Fruit fly (Drosophila melanogaster) whole organism, embryonic: ENCODE measurements around the gene Prim2.
A peak's percentile ranks its signal among the peaks of the same experiment; 100 is the strongest.

Experiments
- CG10274 ChIP-seq: fragments of 200-800 bp; sonication (Bioruptor generic); optimal IDR thresholded peaks from 3 replicates; lab custom pipeline; 2017; ENCODE audit warnings: missing biosample characterization, mild to moderate bottlenecking, missing genetic modification characterization
- CG11093 ChIP-seq: fragments of 200-800 bp; sonication (Bioruptor generic); IDR thresholded peaks from 3 replicates; pipeline ENCODE4 v1.3.6; 2022; ENCODE audit warnings: missing biosample characterization, missing genetic modification characterization
- CG12391 ChIP-seq: fragments of 200-800 bp; sonication (Bioruptor generic); optimal IDR thresholded peaks from 3 replicates; lab custom pipeline; 2018; ENCODE audit warnings: missing biosample characterization, mild to moderate bottlenecking, missing genetic modification characterization, moderate library complexity
- CG13123 ChIP-seq: fragments of 200-800 bp; sonication (Bioruptor generic); optimal IDR thresholded peaks from 2 replicates; lab custom pipeline; 2016; ENCODE audit warnings: missing biosample characterization, missing genetic modification characterization
- CG15269 ChIP-seq: fragments of 200-800 bp; sonication (Bioruptor generic); optimal IDR thresholded peaks from 2 replicates; lab custom pipeline; 2018; ENCODE audit warnings: missing biosample characterization, mild to moderate bottlenecking, missing genetic modification characterization, moderate library complexity
- CG16779 ChIP-seq: fragments of 200-800 bp; sonication (Bioruptor generic); IDR thresholded peaks from 2 replicates; pipeline ENCODE4 v1.3.6; 2022; ENCODE audit warnings: missing biosample characterization, missing genetic modification characterization
- CG16815 ChIP-seq: fragments of 200-800 bp; sonication (Bioruptor generic); optimal IDR thresholded peaks from 3 replicates; lab custom pipeline; 2017; ENCODE audit warnings: missing biosample characterization, mild to moderate bottlenecking, missing genetic modification characterization
- CG17359 ChIP-seq: fragments of 200-800 bp; sonication (Bioruptor generic); optimal IDR thresholded peaks from 3 replicates; lab custom pipeline; 2018; ENCODE audit warnings: missing biosample characterization, mild to moderate bottlenecking, missing genetic modification characterization, moderate library complexity
- CG1792 ChIP-seq: fragments of 200-800 bp; sonication (Bioruptor generic); optimal IDR thresholded peaks from 2 replicates; lab custom pipeline; 2016; ENCODE audit warnings: missing biosample characterization, missing genetic modification characterization
- CG2889 ChIP-seq: fragments of 200-800 bp; sonication (Bioruptor generic); IDR thresholded peaks from 3 replicates; pipeline ENCODE4 v1.3.6; 2022; ENCODE audit warnings: missing biosample characterization, missing genetic modification characterization
- CG30431 ChIP-seq: fragments of 200-800 bp; sonication (Bioruptor generic); optimal IDR thresholded peaks from 2 replicates; lab custom pipeline; 2017; ENCODE audit warnings: missing biosample characterization, missing genetic modification characterization
- CG33213 ChIP-seq: fragments of 200-800 bp; sonication (Bioruptor generic); optimal IDR thresholded peaks from 3 replicates; lab custom pipeline; 2016; ENCODE audit warnings: missing biosample characterization, missing genetic modification characterization
- CG4404 ChIP-seq: fragments of 200-800 bp; sonication (Bioruptor generic); IDR thresholded peaks from 2 replicates; pipeline ENCODE4 v1.3.6; 2022; ENCODE audit warnings: missing biosample characterization, missing genetic modification characterization
- CG6254 ChIP-seq: fragments of 200-800 bp; sonication (Bioruptor generic); optimal IDR thresholded peaks from 3 replicates; lab custom pipeline; 2017; ENCODE audit warnings: mild to moderate bottlenecking, missing biosample characterization, missing genetic modification reagents, missing genetic modification characterization
- CG7271 ChIP-seq: fragments of 200-800 bp; sonication (Bioruptor generic); optimal IDR thresholded peaks from 2 replicates; lab custom pipeline; 2018; ENCODE audit warnings: missing biosample characterization, mild to moderate bottlenecking, missing genetic modification characterization, moderate library complexity
- CG9727 ChIP-seq: fragments of 200-800 bp; sonication (Bioruptor generic); optimal IDR thresholded peaks from 3 replicates; lab custom pipeline; 2017; ENCODE audit warnings: missing biosample characterization, mild to moderate bottlenecking, missing genetic modification characterization
- CTCF ChIP-seq: fragments of 200-800 bp; sonication (Bioruptor generic); optimal IDR thresholded peaks from 2 replicates; lab custom pipeline; 2017; ENCODE audit warnings: missing biosample characterization, mild to moderate bottlenecking, missing genetic modification characterization, moderate library complexity
- HHEX ChIP-seq: fragments of 200-800 bp; sonication (Bioruptor generic); optimal IDR thresholded peaks from 3 replicates; lab custom pipeline; 2017; ENCODE audit warnings: missing biosample characterization, mild to moderate bottlenecking, missing genetic modification characterization, missing genetic modification reagents
- Mad ChIP-seq: fragments of 200-800 bp; sonication (Bioruptor generic); optimal IDR thresholded peaks from 2 replicates; lab custom pipeline; 2016; ENCODE audit warnings: missing biosample characterization, missing genetic modification characterization
- Med ChIP-seq: fragments of 200-800 bp; sonication (Bioruptor generic); peaks from one replicate; lab custom pipeline; 2016; ENCODE audit warnings: missing biosample characterization, missing genetic modification characterization, mild to moderate bottlenecking, inconsistent platforms, moderate library complexity
- Optix ChIP-seq: fragments of 200-800 bp; sonication (Bioruptor generic); IDR thresholded peaks from 3 replicates; pipeline ENCODE4 v1.3.6; 2022; ENCODE audit warnings: missing biosample characterization, missing genetic modification characterization
- Rfx ChIP-seq: fragments of 200-800 bp; sonication (Bioruptor generic); IDR thresholded peaks from 2 replicates; pipeline ENCODE4 v1.3.6; 2022; ENCODE audit warnings: missing biosample characterization, missing genetic modification characterization
- Taf1 ChIP-seq: fragments of 200-800 bp; sonication (Bioruptor generic); IDR thresholded peaks from 2 replicates; pipeline ENCODE4 v1.3.6; 2022; ENCODE audit warnings: missing biosample characterization, missing genetic modification characterization
- bowl ChIP-seq: fragments of 200-800 bp; sonication (Bioruptor generic); IDR thresholded peaks from 2 replicates; pipeline ENCODE4 v1.3.6; 2022; ENCODE audit warnings: missing biosample characterization, missing genetic modification characterization
- cg ChIP-seq: fragments of 200-800 bp; sonication (Bioruptor generic); optimal IDR thresholded peaks from 3 replicates; lab custom pipeline; 2019; ENCODE audit warnings: missing biosample characterization, mild to moderate bottlenecking, missing genetic modification characterization, moderate library complexity
- chm ChIP-seq: fragments of 200-800 bp; sonication (Bioruptor generic); IDR thresholded peaks from 2 replicates; pipeline ENCODE4 v1.3.6; 2022; ENCODE audit warnings: missing biosample characterization, missing genetic modification characterization
- ci ChIP-seq: fragments of 200-800 bp; sonication (Bioruptor generic); IDR thresholded peaks from 3 replicates; pipeline ENCODE4 v1.3.6; 2022; ENCODE audit warnings: missing biosample characterization, missing genetic modification characterization
- danr ChIP-seq: fragments of 200-800 bp; sonication (Bioruptor generic); IDR thresholded peaks from 2 replicates; pipeline ENCODE4 v1.3.6; 2022; ENCODE audit warnings: missing biosample characterization, missing genetic modification characterization
- disco-r ChIP-seq: fragments of 200-800 bp; sonication (Bioruptor generic); optimal IDR thresholded peaks from 2 replicates; lab custom pipeline; 2016; ENCODE audit warnings: missing biosample characterization, missing genetic modification characterization
- dpn ChIP-seq, 2 experiments: fragments of 200-800 bp; sonication (Bioruptor generic); optimal IDR thresholded peaks; 3 replicates each; lab custom pipeline; 2016; ENCODE audit warnings: missing biosample characterization in 2 of 2, missing genetic modification characterization in 2 of 2
- ewg ChIP-seq: fragments of 200-800 bp; sonication (Bioruptor generic); optimal IDR thresholded peaks from 3 replicates; lab custom pipeline; 2017; ENCODE audit warnings: mild to moderate bottlenecking, missing biosample characterization, missing genetic modification reagents, missing genetic modification characterization
- fd64A ChIP-seq: fragments of 200-800 bp; sonication (Bioruptor generic); optimal IDR thresholded peaks from 3 replicates; lab custom pipeline; 2018; ENCODE audit warnings: missing biosample characterization, mild to moderate bottlenecking, missing genetic modification characterization
- fu2 ChIP-seq: fragments of 200-800 bp; sonication (Bioruptor generic); optimal IDR thresholded peaks from 2 replicates; lab custom pipeline; 2016; ENCODE audit warnings: missing biosample characterization, missing genetic modification characterization
- gfzf ChIP-seq: fragments of 200-800 bp; sonication (Bioruptor generic); optimal IDR thresholded peaks from 2 replicates; lab custom pipeline; 2016; ENCODE audit warnings: missing biosample characterization, mild to moderate bottlenecking, missing genetic modification characterization, moderate library complexity
- hb ChIP-seq: fragments of 200-800 bp; sonication (Bioruptor generic); IDR thresholded peaks from 3 replicates; pipeline ENCODE4 v1.3.6; 2022; ENCODE audit warnings: missing biosample characterization, missing genetic modification characterization; ENCODE audit not compliant: partially characterized antibody
- hbn ChIP-seq: fragments of 200-800 bp; sonication (Bioruptor generic); IDR thresholded peaks from 2 replicates; pipeline ENCODE4 v1.3.6; 2022; ENCODE audit warnings: missing biosample characterization, missing genetic modification characterization; ENCODE audit not compliant: partially characterized antibody
- lab ChIP-seq: fragments of 200-800 bp; sonication (Bioruptor generic); optimal IDR thresholded peaks from 3 replicates; lab custom pipeline; 2017; ENCODE audit warnings: missing biosample characterization, missing genetic modification characterization, mild to moderate bottlenecking, moderate library complexity, missing genetic modification reagents
- lilli ChIP-seq: fragments of 200-800 bp; sonication (Bioruptor generic); optimal IDR thresholded peaks from 3 replicates; lab custom pipeline; 2016; ENCODE audit warnings: missing biosample characterization, missing genetic modification characterization
- luna ChIP-seq: fragments of 200-800 bp; sonication (Bioruptor generic); optimal IDR thresholded peaks from 2 replicates; lab custom pipeline; 2016; ENCODE audit warnings: missing biosample characterization, missing genetic modification characterization
- odd ChIP-seq: fragments of 200-800 bp; sonication (Bioruptor generic); optimal IDR thresholded peaks from 2 replicates; lab custom pipeline; 2017; ENCODE audit warnings: missing biosample characterization, mild to moderate bottlenecking, missing genetic modification characterization
- phol ChIP-seq: fragments of 200-800 bp; sonication (Bioruptor generic); optimal IDR thresholded peaks from 3 replicates; lab custom pipeline; 2018; ENCODE audit warnings: missing biosample characterization, mild to moderate bottlenecking, missing genetic modification characterization, moderate library complexity
- pros ChIP-seq: fragments of 200-800 bp; sonication (Bioruptor generic); optimal IDR thresholded peaks from 3 replicates; lab custom pipeline; 2019; ENCODE audit warnings: missing biosample characterization, mild to moderate bottlenecking, missing genetic modification characterization, moderate library complexity
- salm ChIP-seq: fragments of 200-800 bp; sonication (Bioruptor generic); optimal IDR thresholded peaks from 2 replicates; lab custom pipeline; 2018; ENCODE audit warnings: missing biosample characterization, mild to moderate bottlenecking, missing genetic modification characterization
- sc ChIP-seq, 3 experiments: fragments of >200 bp in 2 of 3; fragments of 200-800 bp in 1 of 3; sonication (Bioruptor generic) in 1 of 3; optimal IDR thresholded peaks; 2 replicates in 2 of 3; 3 replicates in 1 of 3; lab custom pipeline; 2017; ENCODE audit warnings: mild to moderate bottlenecking in 1 of 3, missing biosample characterization in 1 of 3, missing genetic modification characterization in 1 of 3, missing genetic modification reagents in 1 of 3
- sd ChIP-seq: fragments of 200-800 bp; sonication (Bioruptor generic); optimal IDR thresholded peaks from 3 replicates; lab custom pipeline; 2018; ENCODE audit warnings: missing biosample characterization, mild to moderate bottlenecking, missing genetic modification characterization, moderate library complexity
- vvl ChIP-seq: fragments of 200-800 bp; sonication (Bioruptor generic); IDR thresholded peaks from 2 replicates; pipeline ENCODE4 v1.3.6; 2022; ENCODE audit warnings: missing biosample characterization, missing genetic modification characterization
- wor ChIP-seq: fragments of 200-800 bp; sonication (Bioruptor generic); IDR thresholded peaks from 2 replicates; pipeline ENCODE4 v1.3.6; 2022; ENCODE audit warnings: missing biosample characterization, missing genetic modification characterization
- zen2 ChIP-seq: fragments of 200-800 bp; sonication (Bioruptor generic); IDR thresholded peaks from 3 replicates; pipeline ENCODE4 v1.3.6; 2022; ENCODE audit warnings: missing biosample characterization, missing genetic modification characterization; ENCODE audit not compliant: partially characterized antibody
- zfh1 ChIP-seq: fragments of 200-800 bp; sonication (Bioruptor generic); IDR thresholded peaks from 3 replicates; pipeline ENCODE4 v1.3.6; 2022; ENCODE audit warnings: missing biosample characterization, missing genetic modification characterization

The Prim2 gene

DNA sequence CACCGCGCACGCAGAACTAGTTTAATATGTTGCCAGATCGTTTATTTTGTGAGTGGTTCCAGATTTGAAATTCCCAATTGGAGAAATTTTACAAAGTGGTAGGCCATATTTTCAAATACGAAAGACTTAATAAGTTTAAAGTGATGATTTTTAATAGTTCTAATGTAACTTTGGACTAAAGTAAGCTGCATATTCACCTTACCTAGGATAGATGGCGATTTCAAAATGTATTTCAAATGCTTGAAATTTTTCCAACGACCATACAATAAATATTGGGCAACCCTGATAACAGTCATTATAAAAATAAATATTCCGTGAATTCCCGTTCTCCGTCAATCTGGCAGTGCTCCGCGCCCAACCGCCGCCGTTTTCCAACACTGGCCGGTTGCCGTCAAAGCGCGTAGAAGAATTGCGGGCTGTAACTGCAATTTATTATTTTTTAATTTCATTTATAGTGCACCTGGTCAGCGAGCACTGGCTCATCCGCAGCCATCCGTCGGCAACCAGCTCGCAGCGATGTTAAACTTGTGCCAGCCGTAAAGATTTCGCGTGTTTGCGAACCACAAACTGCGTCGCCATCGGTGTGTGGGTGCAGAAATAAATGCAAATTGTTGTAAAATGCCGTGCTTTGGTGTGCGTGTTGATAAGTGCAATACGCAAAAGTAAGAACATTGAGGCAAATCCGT is 14.6 kb upstream of the Prim2 start, which contains the start of the genes Ide and RhoBTB (continued):
- TF ChIP-seq gfzf (GFP tag; lab: Kevin White, UChicago) = peak; percentile 19
- no peak for TF ChIP-seq CG16779 (GFP tag; lab: Robert Waterston, UW)
- TF ChIP-seq lab (GFP tag; lab: Kevin White, UChicago) = peak; percentile 78
- TF ChIP-seq CG33213 = peak; percentile 81
- peak; percentile 64; the same call in 1 of the 3 replicates for TF ChIP-seq CG2889 (GFP tag; lab: Robert Waterston, UW)
- no peak for TF ChIP-seq hbn
- TF ChIP-seq dpn (GFP tag; optimal IDR thresholded peaks at IDR 0.05; lab: Kevin White, UChicago) = peak; percentile 83 to 88
- TF ChIP-seq ci (GFP tag; lab: Robert Waterston, UW) = peak; percentile 27; the same call in 1 of the 3 replicates
- peak; percentile 77 for TF ChIP-seq CG9727 (GFP tag; lab: Kevin White, UChicago)
- TF ChIP-seq sd (tag; lab: Kevin White, UChicago) = peak; percentile 80
- peak; percentile 51 for TF ChIP-seq disco-r
- peak; percentile 52 for TF ChIP-seq CG13123 (GFP tag; lab: Kevin White, UChicago)
- peak; percentile 83 for TF ChIP-seq CG16815 (GFP tag; lab: Kevin White, UChicago)
- TF ChIP-seq pros (GFP tag; lab: Kevin White, UChicago) = no peak
- TF ChIP-seq vvl (GFP tag; lab: Robert Waterston, UW) = peak; percentile 66; the same call in 1 of the 2 replicates
- TF ChIP-seq CG10274 = peak; percentile 38
- peak; percentile 73 for TF ChIP-seq CG1792
- TF ChIP-seq wor (GFP tag; lab: Robert Waterston, UW) = no peak; the same call in 1 of the 2 replicates
- TF ChIP-seq CG30431 (GFP tag; lab: Kevin White, UChicago) = peak; percentile 56
- peak; percentile 70; the same call in 1 of the 3 replicates for TF ChIP-seq CG11093
- TF ChIP-seq bowl = no peak
- TF ChIP-seq CG4404 (GFP tag; lab: Robert Waterston, UW) = peak; percentile 75
- no peak for TF ChIP-seq CG6254 (GFP tag; lab: Kevin White, UChicago)
- no peak for TF ChIP-seq zen2
- TF ChIP-seq odd (GFP tag; lab: Kevin White, UChicago) = no peak
- no peak for TF ChIP-seq fd64A (GFP tag; lab: Kevin White, UChicago)
- TF ChIP-seq phol (tag; lab: Kevin White, UChicago) = peak; percentile 90
- TF ChIP-seq Med (GFP tag; lab: Kevin White, UChicago) = peak; percentile 94
- TF ChIP-seq Taf1 = peak; percentile 62; the same call in 1 of the 2 replicates
- TF ChIP-seq sc (optimal IDR thresholded peaks at IDR 0.05; lab: Kevin White, UChicago) = no peak
- peak; percentile 26 for TF ChIP-seq sc (GFP tag; optimal IDR thresholded peaks at IDR 0.05; lab: Kevin White, UChicago)
- peak; percentile 30 for TF ChIP-seq CTCF (GFP tag; lab: Kevin White, UChicago)
- peak; percentile 80 for TF ChIP-seq luna (GFP tag; lab: Kevin White, UChicago)
- TF ChIP-seq lilli (GFP tag; lab: Kevin White, UChicago) = peak; percentile 90
- peak; percentile 77 for TF ChIP-seq Mad (GFP tag; lab: Kevin White, UChicago)
- peak; percentile 70 for TF ChIP-seq danr (GFP tag; lab: Robert Waterston, UW)
- peak; percentile 71 for TF ChIP-seq CG17359 (tag; lab: Kevin White, UChicago)
- TF ChIP-seq zfh1 (GFP tag; lab: Robert Waterston, UW) = peak; percentile 48; the same call in 1 of the 3 replicates
- TF ChIP-seq ewg (GFP tag; lab: Kevin White, UChicago) = peak; percentile 74
- TF ChIP-seq cg (GFP tag; lab: Kevin White, UChicago) = peak; percentile 24
- no peak for TF ChIP-seq hb (GFP tag; lab: Robert Waterston, UW)
- TF ChIP-seq Rfx (GFP tag; lab: Robert Waterston, UW) = peak; percentile 86
- peak; percentile 84 for TF ChIP-seq CG12391 (tag; lab: Kevin White, UChicago)
- TF ChIP-seq salm (tag; lab: Kevin White, UChicago) = no peak
- TF ChIP-seq CG7271 = no peak
- TF ChIP-seq HHEX (GFP tag; lab: Kevin White, UChicago) = peak; percentile 48
- peak; percentile 83 for TF ChIP-seq CG15269 (tag; lab: Kevin White, UChicago)
- peak; percentile 92 for TF ChIP-seq fu2 (GFP tag; lab: Kevin White, UChicago)
- TF ChIP-seq Optix (GFP tag; lab: Robert Waterston, UW) = no peak
- TF ChIP-seq chm (GFP tag; lab: Robert Waterston, UW) = peak; percentile 24; the same call in 1 of the 2 replicates
